Worm (Caenorhabditis elegans) whole organism, L3 larva: ENCODE data around the gene glc-3.

Experiments
- aly-2 ChIP-seq: fragments of 150-350 bp; optimal IDR thresholded peaks from 2 replicates; lab custom pipeline; 2014; ENCODE audit warnings: missing biosample characterization, missing genetic modification characterization
- ceh-82 ChIP-seq: fragments of 150-350 bp; optimal IDR thresholded peaks from 2 replicates; lab custom pipeline; 2014; ENCODE audit warnings: missing biosample characterization, missing genetic modification characterization
- daf-12 ChIP-seq: fragments of 150-350 bp; optimal IDR thresholded peaks from 2 replicates; lab custom pipeline; 2014; ENCODE audit warnings: missing biosample characterization, missing genetic modification reagents, missing genetic modification characterization
- elt-1 ChIP-seq: fragments of 150-350 bp; optimal IDR thresholded peaks from 2 replicates; lab custom pipeline; 2014; ENCODE audit warnings: missing biosample characterization, missing genetic modification characterization
- elt-3 ChIP-seq, 3 experiments: fragments of 150-350 bp in 1 of 3; sonication (generic microtip) in 2 of 3; optimal IDR thresholded peaks; 2 replicates in 2 of 3; 4 replicates in 1 of 3; lab custom pipeline; 2014 to 2017; ENCODE audit warnings: missing biosample characterization in 3 of 3, missing genetic modification characterization in 3 of 3
- fkh-10 ChIP-seq: sonication (generic microtip); optimal IDR thresholded peaks from 2 replicates; lab custom pipeline; 2017; ENCODE audit warnings: missing biosample characterization, missing genetic modification reagents, missing genetic modification characterization
- fkh-2 ChIP-seq: fragments of 150-350 bp; optimal IDR thresholded peaks from 2 replicates; lab custom pipeline; 2014; ENCODE audit warnings: missing biosample characterization, missing genetic modification reagents, missing genetic modification characterization
- fos-1 ChIP-seq: fragments of 150-350 bp; optimal IDR thresholded peaks from 2 replicates; lab custom pipeline; 2014; ENCODE audit warnings: missing biosample characterization, missing genetic modification characterization
- hmg-11 ChIP-seq: sonication (generic microtip); optimal IDR thresholded peaks from 2 replicates; lab custom pipeline; 2016; ENCODE audit warnings: missing genetic modification characterization, missing compliant biosample characterization
- jun-1 ChIP-seq: fragments of 150-350 bp; optimal IDR thresholded peaks from 2 replicates; lab custom pipeline; 2014; ENCODE audit warnings: missing biosample characterization, missing genetic modification reagents, missing genetic modification characterization
- lin-15B ChIP-seq: fragments of 150-350 bp; optimal IDR thresholded peaks from 2 replicates; lab custom pipeline; 2014; ENCODE audit warnings: missing biosample characterization, missing genetic modification characterization
- lin-39 ChIP-seq: fragments of 150-350 bp; optimal IDR thresholded peaks from 2 replicates; lab custom pipeline; 2018; ENCODE audit warnings: missing biosample characterization, missing genetic modification reagents, missing genetic modification characterization
- lsy-12 ChIP-seq: sonication (generic microtip); optimal IDR thresholded peaks from 2 replicates; lab custom pipeline; 2016; ENCODE audit warnings: mild to moderate bottlenecking, missing genetic modification characterization, missing compliant biosample characterization
- mdl-1 ChIP-seq: fragments of 150-350 bp; optimal IDR thresholded peaks from 2 replicates; lab custom pipeline; 2014; ENCODE audit warnings: missing biosample characterization, missing genetic modification characterization
- nhr-23 ChIP-seq: fragments of 150-350 bp; optimal IDR thresholded peaks from 2 replicates; lab custom pipeline; 2014; ENCODE audit warnings: missing biosample characterization, missing genetic modification reagents, missing genetic modification characterization
- nhr-28 ChIP-seq: fragments of 150-350 bp; optimal IDR thresholded peaks from 2 replicates; lab custom pipeline; 2014; ENCODE audit warnings: missing biosample characterization, missing genetic modification characterization
- nhr-43 ChIP-seq: sonication (generic microtip); optimal IDR thresholded peaks from 2 replicates; lab custom pipeline; 2016; ENCODE audit warnings: mild to moderate bottlenecking, missing genetic modification characterization, missing compliant biosample characterization; ENCODE audit not compliant: poor library complexity, severe bottlenecking
- nhr-76 ChIP-seq: fragments of 150-350 bp; sonication (generic microtip); optimal IDR thresholded peaks from 5 replicates; lab custom pipeline; 2014; ENCODE audit warnings: missing biosample characterization, missing genetic modification characterization
- nhr-77 ChIP-seq: fragments of 150-350 bp; optimal IDR thresholded peaks from 2 replicates; lab custom pipeline; 2014; ENCODE audit warnings: missing biosample characterization, missing genetic modification characterization
- pha-4 ChIP-seq: fragments of 150-350 bp; optimal IDR thresholded peaks from 2 replicates; lab custom pipeline; 2014; ENCODE audit warnings: missing biosample characterization, missing genetic modification reagents, missing genetic modification characterization
- pqm-1 ChIP-seq: fragments of 150-350 bp; optimal IDR thresholded peaks from 2 replicates; lab custom pipeline; 2017; ENCODE audit warnings: missing biosample characterization, missing genetic modification characterization, inconsistent platforms
- skn-1 ChIP-seq: fragments of 150-350 bp; optimal IDR thresholded peaks from 2 replicates; lab custom pipeline; 2014; ENCODE audit warnings: missing biosample characterization, missing genetic modification characterization
- tbx-2 ChIP-seq: sonication (generic microtip); optimal IDR thresholded peaks from 2 replicates; lab custom pipeline; 2016; ENCODE audit warnings: mild to moderate bottlenecking, missing genetic modification characterization, missing compliant biosample characterization
- unc-62 ChIP-seq: fragments of 150-350 bp; sonication (generic microtip); optimal IDR thresholded peaks from 4 replicates; lab custom pipeline; 2014; ENCODE audit warnings: missing biosample characterization, missing genetic modification reagents, missing genetic modification characterization
- zag-1 ChIP-seq: fragments of 150-350 bp; optimal IDR thresholded peaks from 2 replicates; lab custom pipeline; 2014; ENCODE audit warnings: missing biosample characterization, missing genetic modification characterization
- ztf-11 ChIP-seq: fragments of 150-350 bp; optimal IDR thresholded peaks from 2 replicates; lab custom pipeline; 2014; ENCODE audit warnings: missing biosample characterization, missing genetic modification characterization
- ztf-4 ChIP-seq: fragments of 150-350 bp; optimal IDR thresholded peaks from 2 replicates; lab custom pipeline; 2014; ENCODE audit warnings: missing biosample characterization, missing genetic modification characterization

The glc-3 gene

DNA sequence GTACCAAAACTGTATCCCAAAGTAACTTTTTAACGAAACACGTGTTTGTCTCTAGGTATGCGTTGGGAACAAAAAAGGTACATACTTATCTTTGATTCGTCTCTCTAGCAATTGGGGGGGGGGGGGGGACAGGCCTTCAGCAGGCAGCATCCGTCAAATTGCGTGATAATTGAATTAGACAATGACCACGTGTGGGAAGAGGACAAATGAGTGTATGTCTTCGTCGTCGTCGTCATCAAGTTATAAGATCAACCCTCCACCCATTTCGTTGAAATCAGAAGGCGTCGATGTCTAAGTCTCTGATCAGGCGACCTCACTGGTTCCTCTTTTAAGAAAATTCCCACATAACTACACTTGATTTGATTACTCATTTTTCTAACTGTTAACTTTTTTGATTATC, 42.8 kb downstream of the glc-3 start, which contains the start of gene F08F3.4 (continued):
- TF ChIP-seq elt-3 (tag; optimal IDR thresholded peaks at IDR 0.05; lab: Kevin White, UChicago) (peak in 1 of 3 experiments; percentile 23), mdl-1 (tag; lab: Kevin White, UChicago) (peak; percentile 12), unc-62 (GFP tag; lab: Kevin White, UChicago) (no peak), fos-1 (tag; lab: Kevin White, UChicago) (no peak), nhr-28 (tag; lab: Kevin White, UChicago) (no peak), lsy-12 (peak; percentile 52), fkh-10 (GFP tag; lab: Kevin White, UChicago) (no peak), zag-1 (tag; lab: Kevin White, UChicago) (no peak), hmg-11 (tag; lab: Kevin White, UChicago) (no peak), lin-39 (tag; lab: Kevin White, UChicago) (no peak)

DNA sequence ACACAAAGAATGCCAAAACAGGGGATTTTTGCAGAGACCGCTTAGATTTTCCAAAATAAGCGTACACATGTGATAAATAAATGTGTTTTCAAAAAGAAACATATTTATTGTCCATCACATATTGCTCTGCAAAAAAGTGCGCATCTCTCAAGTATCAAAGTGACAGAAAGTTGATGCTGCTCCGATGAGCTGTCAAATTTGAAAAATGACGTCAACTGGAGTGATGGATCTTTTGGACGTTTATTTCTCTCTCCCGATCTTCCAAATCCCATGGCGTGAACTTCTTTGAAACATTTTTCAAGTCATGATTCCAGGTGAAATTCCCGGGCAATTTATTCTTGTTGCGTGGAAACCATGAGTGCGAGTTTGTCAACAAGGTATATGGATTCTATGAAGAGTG, 44.6 kb downstream of the glc-3 start:
- peak; percentile 78 for TF ChIP-seq unc-62 (GFP tag; lab: Kevin White, UChicago)
- TF ChIP-seq lin-15B (tag; lab: Kevin White, UChicago), result no peak
- peak; percentile 1 for TF ChIP-seq lin-39 (tag; lab: Kevin White, UChicago)

DNA sequence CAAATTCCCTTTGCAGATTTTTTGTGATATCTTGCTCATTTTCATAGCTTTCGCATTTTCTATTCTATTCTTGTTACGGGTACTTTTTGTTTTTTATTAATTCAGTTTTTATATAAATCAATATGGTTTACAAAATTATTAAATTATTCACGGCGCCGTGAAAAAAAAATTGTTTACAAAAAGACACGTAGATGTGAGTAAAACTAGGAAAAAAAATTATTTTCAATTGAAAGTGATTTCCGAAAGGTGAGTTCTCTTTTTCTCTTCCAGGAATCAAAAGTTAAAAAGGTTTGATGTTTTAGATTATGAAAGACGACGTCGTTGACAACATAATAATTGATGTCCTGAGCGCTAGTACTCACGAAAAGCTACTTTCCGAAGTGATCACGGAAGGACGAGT, 45.3 kb downstream of the glc-3 start, which contains the start of gene C25A6.1:
TSS of gene C25A6.1 (plus strand) at position 301 of the 400 bp plus-strand sequence.
- TF ChIP-seq mdl-1 (tag; lab: Kevin White, UChicago) (no peak), fos-1 (tag; lab: Kevin White, UChicago) (no peak), aly-2 (tag; lab: Kevin White, UChicago) (no peak), nhr-23 (tag; lab: Kevin White, UChicago) (no peak), ceh-82 (tag; lab: Kevin White, UChicago) (no peak), ztf-4 (tag; lab: Kevin White, UChicago) (no peak), daf-12 (tag; lab: Kevin White, UChicago) (no peak), pqm-1 (tag; lab: Kevin White, UChicago) (no peak), skn-1 (tag; lab: Kevin White, UChicago) (no peak)

DNA sequence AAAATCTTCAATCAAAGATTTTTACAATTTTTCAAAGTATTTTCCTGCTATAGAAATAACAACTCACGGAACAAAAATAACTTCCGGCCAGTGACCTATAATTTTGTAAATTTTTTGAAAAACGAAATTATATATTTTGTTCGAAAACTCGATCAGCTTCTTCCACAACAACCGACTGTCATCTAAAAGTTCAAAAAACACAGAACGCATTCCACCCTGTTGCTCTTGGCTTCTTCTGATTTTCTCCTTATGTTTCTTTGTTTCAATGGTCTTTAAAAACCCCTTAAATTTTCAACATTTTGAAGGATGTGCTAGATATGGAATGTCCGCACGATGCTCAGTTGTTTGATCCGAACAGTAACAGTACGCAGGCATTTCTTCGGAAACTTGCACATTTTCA, 48.5 kb downstream of the glc-3 start, which contains the start of gene dmsr-7:
TSS of gene dmsr-7 (plus strand) at position 301 of the 400 bp plus-strand sequence.
- TF ChIP-seq fkh-2 (no peak), lin-15B (tag; lab: Kevin White, UChicago) (no peak), jun-1 (tag; lab: Kevin White, UChicago) (no peak), lsy-12 (no peak), ztf-11 (tag; lab: Kevin White, UChicago) (no peak), mdl-1 (tag; lab: Kevin White, UChicago) (no peak), tbx-2 (tag; lab: Kevin White, UChicago) (no peak), fkh-10 (GFP tag; lab: Kevin White, UChicago) (no peak)

DNA sequence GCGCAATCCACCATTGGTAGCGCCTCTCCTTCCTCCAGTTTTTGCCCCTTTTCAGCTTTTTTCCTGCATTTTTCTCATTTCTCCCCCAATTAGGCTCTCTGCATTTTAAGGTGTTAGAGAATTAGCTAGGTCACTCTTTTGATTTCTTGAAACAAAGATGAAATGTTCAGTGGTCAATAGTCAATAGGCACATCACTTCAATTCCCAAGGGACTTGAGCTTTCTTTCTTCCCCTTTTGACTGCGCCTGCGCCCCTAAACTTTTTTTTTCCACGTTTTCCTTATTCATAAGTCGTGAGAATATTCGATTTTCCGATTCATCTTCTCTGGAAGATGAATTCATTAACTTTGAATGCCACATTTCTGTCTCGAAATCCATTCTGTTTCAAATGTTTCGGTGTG, 49.6 kb downstream of the glc-3 start:
- TF ChIP-seq nhr-76 (no peak), ztf-11 (tag; lab: Kevin White, UChicago) (no peak), elt-1 (no peak), nhr-43 (tag; lab: Kevin White, UChicago) (no peak), aly-2 (tag; lab: Kevin White, UChicago) (no peak), lsy-12 (no peak), fkh-2 (no peak), unc-62 (GFP tag; lab: Kevin White, UChicago) (no peak), pha-4 (tag; lab: Kevin White, UChicago) (no peak), nhr-77 (tag; lab: Kevin White, UChicago) (no peak), ceh-82 (tag; lab: Kevin White, UChicago) (no peak)
- TF ChIP-seq, all 47 proteins: peak for 0
